Fruit fly (Drosophila melanogaster): Measurements from ENCODE around the gene PVRAP.
A peak's percentile ranks its signal among the peaks of the same experiment; 100 is the strongest.

PVRAP gene

dm6 chr3L:6071454-6072189 is 74.6 kb downstream of the PVRAP start, which contains the start of gene CG6602 (continued):
- TF ChIP-seq CG10979 (tag; optimal IDR thresholded peaks at IDR 0.05) (peak; percentile 60), Gug (GFP tag; IDR thresholded peaks at IDR 0.05) (peak; percentile 46; the same call in 2 of the 4 replicates), Oaz (GFP tag; IDR thresholded peaks at IDR 0.05) (peak; percentile 38; the same call in 1 of the 2 replicates), lmd (GFP tag; IDR thresholded peaks at IDR 0.05) (no peak; the same call in 1 of the 2 replicates), Elba2 (GFP tag; optimal IDR thresholded peaks at IDR 0.05) (no peak), CG2199 (GFP tag; IDR thresholded peaks at IDR 0.05) (peak; percentile 57; the same call in 2 of the 3 replicates), tio (GFP tag; optimal IDR thresholded peaks at IDR 0.05) (peak; percentile 68), CG10274 (GFP tag; optimal IDR thresholded peaks at IDR 0.05) (peak; percentile 67), CTCF (GFP tag; optimal IDR thresholded peaks at IDR 0.05) (peak; percentile 83), zfh2 (GFP tag; optimal IDR thresholded peaks at IDR 0.05) (peak; percentile 38), MBD-R2 (GFP tag; IDR thresholded peaks at IDR 0.05) (peak; percentile 43; the same call in 1 of the 2 replicates), CG14710 (tag; optimal IDR thresholded peaks at IDR 0.05) (peak; percentile 75), Kr (GFP tag; optimal IDR thresholded peaks at IDR 0.05) (no peak), CG3838 (GFP tag; optimal IDR thresholded peaks at IDR 0.05) (no peak), CG9932 (GFP tag; IDR thresholded peaks at IDR 0.05) (peak; percentile 58), Oli (tag; optimal IDR thresholded peaks at IDR 0.05) (peak; percentile 37), CG15696 (tag; optimal IDR thresholded peaks at IDR 0.05) (peak; percentile 34), crc (GFP tag; optimal IDR thresholded peaks at IDR 0.05) (peak; percentile 25), pros (GFP tag; optimal IDR thresholded peaks at IDR 0.05) (no peak), mam (GFP tag; optimal IDR thresholded peaks at IDR 0.05) (peak; percentile 52), gcm2 (GFP tag; optimal IDR thresholded peaks at IDR 0.05) (no peak), CG32772 (GFP tag; IDR thresholded peaks at IDR 0.05) (peak; percentile 58), pho (GFP tag; optimal IDR thresholded peaks at IDR 0.05) (no peak), MESR4 (GFP tag; optimal IDR thresholded peaks at IDR 0.05) (no peak), CG10462 (GFP tag; optimal IDR thresholded peaks at IDR 0.05) (no peak), CG11723 (GFP tag; optimal IDR thresholded peaks at IDR 0.05) (peak; percentile 42), CG8944 (GFP tag; optimal IDR thresholded peaks at IDR 0.05) (no peak), dati (GFP tag; IDR thresholded peaks at IDR 0.05) (peak; percentile 71), CG3726 (GFP tag; IDR thresholded peaks at IDR 0.05) (peak; percentile 25; the same call in 1 of the 3 replicates), danr (GFP tag; IDR thresholded peaks at IDR 0.05) (peak; percentile 38; the same call in 1 of the 2 replicates), slou (GFP tag; optimal IDR thresholded peaks at IDR 0.05) (peak; percentile 61), CG2875 (GFP tag; optimal IDR thresholded peaks at IDR 0.05) (peak; percentile 52), CG2116 (GFP tag; optimal IDR thresholded peaks at IDR 0.05) (peak; percentile 46), ase (GFP tag; IDR thresholded peaks at IDR 0.05) (peak; percentile 83), al (GFP tag; IDR thresholded peaks at IDR 0.05) (peak; percentile 68), CG3163 (GFP tag; optimal IDR thresholded peaks at IDR 0.05) (no peak), Dll (GFP tag; IDR thresholded peaks at IDR 0.05; ENCODE audit: partially characterized antibody) (no peak), ewg (GFP tag; optimal IDR thresholded peaks at IDR 0.05) (peak; percentile 55), CG31388 (GFP tag; optimal IDR thresholded peaks at IDR 0.05) (no peak), oc (tag; optimal IDR thresholded peaks at IDR 0.05) (no peak), CG6813 (GFP tag; optimal IDR thresholded peaks at IDR 0.05) (peak; percentile 74), ara (GFP tag; IDR thresholded peaks at IDR 0.05) (no peak), CG9215 (GFP tag; IDR thresholded peaks at IDR 0.05) (0 out of 2 replicates have a peak, but pooled peaks have one; percentile 25), ftz-f1 (GFP tag; optimal IDR thresholded peaks at IDR 0.05) (no peak), CG10267 (tag; optimal IDR thresholded peaks at IDR 0.05) (peak; percentile 55), tll (GFP tag; optimal IDR thresholded peaks at IDR 0.05) (no peak), CG34422 (GFP tag; IDR thresholded peaks at IDR 0.05) (peak; percentile 81), CG18599 (GFP tag; optimal IDR thresholded peaks at IDR 0.05) (peak; percentile 76), Antp (GFP tag; optimal IDR thresholded peaks at IDR 0.05) (peak; percentile 10), phol (tag; optimal IDR thresholded peaks at IDR 0.05) (peak; percentile 82)

Measured in whole organism, embryonic.